Worm (Caenorhabditis elegans) whole organism, L2 larva: ENCODE data around the gene fbxc-36.

ENCODE experiments used
- R02D3.7 ChIP-seq: fragments of 150-350 bp; optimal IDR thresholded peaks from 2 replicates; lab custom pipeline; 2014; ENCODE audit warnings: missing biosample characterization, missing genetic modification characterization
- ZK546.5 ChIP-seq: sonication (generic microtip); optimal IDR thresholded peaks from 2 replicates; lab custom pipeline; 2017; ENCODE audit warnings: missing biosample characterization, missing genetic modification characterization
- aly-2 ChIP-seq: fragments of 150-350 bp; optimal IDR thresholded peaks from 2 replicates; lab custom pipeline; 2014; ENCODE audit warnings: missing biosample characterization, missing genetic modification characterization
- ama-1 ChIP-seq: fragments of 150-350 bp; optimal IDR thresholded peaks from 2 replicates; lab custom pipeline; 2018; ENCODE audit warnings: inconsistent platforms
- blmp-1 ChIP-seq: sonication (generic microtip); optimal IDR thresholded peaks from 2 replicates; lab custom pipeline; 2017; ENCODE audit warnings: missing genetic modification characterization, mild to moderate bottlenecking, missing compliant biosample characterization, antibody characterized with exemption, moderate library complexity; ENCODE audit not compliant: insufficient read depth
- gmeb-1 ChIP-seq: fragments of 150-350 bp; optimal IDR thresholded peaks from 2 replicates; lab custom pipeline; 2014; ENCODE audit warnings: missing biosample characterization, missing genetic modification characterization
- lin-11 ChIP-seq: fragments of 150-350 bp; sonication (generic microtip); optimal IDR thresholded peaks from 2 replicates; lab custom pipeline; 2014; ENCODE audit warnings: missing biosample characterization, missing genetic modification characterization, inconsistent platforms, mixed read lengths
- nhr-11 ChIP-seq: fragments of 150-350 bp; optimal IDR thresholded peaks from 2 replicates; lab custom pipeline; 2014; ENCODE audit warnings: missing biosample characterization, missing genetic modification characterization
- zag-1 ChIP-seq: fragments of 150-350 bp; optimal IDR thresholded peaks from 2 replicates; lab custom pipeline; 2014; ENCODE audit warnings: missing biosample characterization, missing genetic modification characterization
- ztf-4 ChIP-seq: fragments of 150-350 bp; optimal IDR thresholded peaks from 2 replicates; lab custom pipeline; 2014; ENCODE audit warnings: missing biosample characterization, missing genetic modification characterization

DNA sequence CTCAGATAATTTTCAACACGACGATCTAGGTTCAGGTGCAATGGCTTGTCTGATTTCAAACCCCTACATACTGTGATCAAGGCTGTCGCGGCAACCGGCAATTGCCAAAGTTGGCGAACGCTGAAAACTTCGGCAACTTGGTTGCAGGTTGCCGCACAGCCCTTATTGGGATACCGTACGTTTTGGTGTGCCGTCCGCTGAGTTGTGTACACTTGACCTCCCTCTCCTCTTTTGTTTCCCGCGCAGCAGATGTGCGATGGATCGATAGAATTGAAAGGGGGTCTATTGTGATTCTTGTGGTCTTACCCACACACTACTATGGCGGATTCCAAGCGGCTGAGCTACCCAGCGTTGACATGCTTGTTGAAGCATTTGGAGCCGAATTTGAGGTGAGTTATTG is 19.4 kb downstream of the fbxc-36 start, which contains the start of the genes C32B5.18 and C32B5.7:
- TF ChIP-seq lin-11 (tag; lab: Kevin White, UChicago) (no peak), R02D3.7 (tag; lab: Kevin White, UChicago) (no peak), nhr-11 (tag; lab: Kevin White, UChicago) (no peak), ZK546.5 (tag; lab: Kevin White, UChicago) (no peak), ama-1 (lab: Kevin White, UChicago) (no peak), blmp-1 (no peak), aly-2 (tag; lab: Kevin White, UChicago) (no peak), gmeb-1 (no peak), zag-1 (tag; lab: Kevin White, UChicago) (no peak), ztf-4 (tag; lab: Kevin White, UChicago) (no peak)
